Fruit fly (Drosophila melanogaster): ENCODE results near the gene hyx.
A peak's percentile ranks its signal among the peaks of the same experiment; 100 is the strongest.

The hyx gene

dm6 chr3R:9038652-9039051 lies at the start of gene hyx:
TSS of gene hyx (plus strand) at chr3R:9038760.
- TF ChIP-seq Sp1 (GFP tag; optimal IDR thresholded peaks at IDR 0.05) = peak; percentile 17
- TF ChIP-seq HLH106 (tag; optimal IDR thresholded peaks at IDR 0.05) = peak; percentile 24
- no peak for TF ChIP-seq br (GFP tag; optimal IDR thresholded peaks at IDR 0.05)
- no peak for TF ChIP-seq brk (GFP tag; optimal IDR thresholded peaks at IDR 0.05)
- TF ChIP-seq ey (GFP tag; optimal IDR thresholded peaks at IDR 0.05) = peak; percentile 29
- TF ChIP-seq CrebA (GFP tag; optimal IDR thresholded peaks at IDR 0.05; ENCODE audit: borderline replicate concordance) = no peak
- peak in 1 of 2 experiments; percentile 50 for TF ChIP-seq foxo (GFP tag; optimal IDR thresholded peaks at IDR 0.05)
- peak; percentile 75 for TF ChIP-seq woc (GFP tag; optimal IDR thresholded peaks at IDR 0.05)
- peak; percentile 50 for TF ChIP-seq rgr (GFP tag; optimal IDR thresholded peaks at IDR 0.05)
- TF ChIP-seq dl (GFP tag; optimal IDR thresholded peaks at IDR 0.05; ENCODE audit: insufficient read depth in 1 of 2, partially characterized antibody in 2 of 2) = no peak
- peak; percentile 14 for TF ChIP-seq CG9705 (GFP tag; optimal IDR thresholded peaks at IDR 0.05)
- TF ChIP-seq Hnf4 (GFP tag; optimal IDR thresholded peaks at IDR 0.05) = peak; percentile 69
- no peak for TF ChIP-seq psq (GFP tag; optimal IDR thresholded peaks at IDR 0.05)
- TF ChIP-seq sage (GFP tag; optimal IDR thresholded peaks at IDR 0.05) = no peak
- TF ChIP-seq Dif (GFP tag; optimal IDR thresholded peaks at IDR 0.05; ENCODE audit: partially characterized antibody) = no peak
- TF ChIP-seq dsf (GFP tag; optimal IDR thresholded peaks at IDR 0.05; ENCODE audit: borderline replicate concordance) = no peak
- TF ChIP-seq h (GFP tag; optimal IDR thresholded peaks at IDR 0.05) = peak; percentile 64
- no peak for TF ChIP-seq jim (GFP tag; optimal IDR thresholded peaks at IDR 0.05)
- peak; percentile 50 for TF ChIP-seq Jra (GFP tag; optimal IDR thresholded peaks at IDR 0.05)
- peak; percentile 80 for TF ChIP-seq Hr83 (GFP tag; optimal IDR thresholded peaks at IDR 0.05; ENCODE audit: poor library complexity, severe bottlenecking)
- TF ChIP-seq Abd-B (GFP tag; optimal IDR thresholded peaks at IDR 0.05) = no peak
- TF ChIP-seq Hr78 (GFP tag; optimal IDR thresholded peaks at IDR 0.05) = no peak
- TF ChIP-seq OdsH (GFP tag; optimal IDR thresholded peaks at IDR 0.05) = peak; percentile 8

- TF ChIP-seq Mio (GFP tag; optimal IDR thresholded peaks at IDR 0.05) (no peak), ey (GFP tag; optimal IDR thresholded peaks at IDR 0.05) (peak; percentile 84), CrebA (GFP tag; optimal IDR thresholded peaks at IDR 0.05; ENCODE audit: borderline replicate concordance) (no peak), OdsH (GFP tag; optimal IDR thresholded peaks at IDR 0.05) (peak; percentile 80), Dif (GFP tag; optimal IDR thresholded peaks at IDR 0.05; ENCODE audit: partially characterized antibody) (peak; percentile 28), sage (GFP tag; optimal IDR thresholded peaks at IDR 0.05) (no peak), br (GFP tag; optimal IDR thresholded peaks at IDR 0.05) (peak; percentile 80), Myc (optimal IDR thresholded peaks at IDR 0.05) (peak; percentile 98), Hr83 (GFP tag; optimal IDR thresholded peaks at IDR 0.05; ENCODE audit: poor library complexity, severe bottlenecking) (peak; percentile 90), sv (GFP tag; optimal IDR thresholded peaks at IDR 0.05) (peak; percentile 64), psq (GFP tag; optimal IDR thresholded peaks at IDR 0.05) (peak; percentile 79), Dfd (GFP tag; optimal IDR thresholded peaks at IDR 0.05) (no peak), Sp1 (GFP tag; optimal IDR thresholded peaks at IDR 0.05) (peak; percentile 71), fru (GFP tag; optimal IDR thresholded peaks at IDR 0.05) (peak; percentile 85), Hr78 (GFP tag; optimal IDR thresholded peaks at IDR 0.05) (no peak), GATAd (GFP tag; optimal IDR thresholded peaks at IDR 0.05) (peak; percentile 60), Vsx2 (GFP tag; optimal IDR thresholded peaks at IDR 0.05; ENCODE audit: partially characterized antibody) (no peak), pan (optimal IDR thresholded peaks at IDR 0.05) (no peak), CG32264 (GFP tag; optimal IDR thresholded peaks at IDR 0.05) (peak; percentile 3), CG9705 (GFP tag; optimal IDR thresholded peaks at IDR 0.05) (peak; percentile 60), Hnf4 (GFP tag; optimal IDR thresholded peaks at IDR 0.05) (peak; percentile 91), N (GFP tag; optimal IDR thresholded peaks at IDR 0.05) (no peak), Rel (GFP tag; optimal IDR thresholded peaks at IDR 0.05) (no peak), Rel (tag; optimal IDR thresholded peaks at IDR 0.05) (peak; percentile 69), HLH106 (tag; optimal IDR thresholded peaks at IDR 0.05) (peak; percentile 75), woc (GFP tag; optimal IDR thresholded peaks at IDR 0.05) (peak; percentile 92), brk (GFP tag; optimal IDR thresholded peaks at IDR 0.05) (no peak), dl (GFP tag; optimal IDR thresholded peaks at IDR 0.05; ENCODE audit: insufficient read depth in 1 of 2, partially characterized antibody in 2 of 2) (no peak), foxo (GFP tag; optimal IDR thresholded peaks at IDR 0.05) (peak; percentile 40 to 89), usp (GFP tag; optimal IDR thresholded peaks at IDR 0.05) (no peak), dsf (GFP tag; optimal IDR thresholded peaks at IDR 0.05; ENCODE audit: borderline replicate concordance) (no peak), lola (GFP tag; optimal IDR thresholded peaks at IDR 0.05) (no peak), h (GFP tag; optimal IDR thresholded peaks at IDR 0.05) (peak; percentile 89), jim (GFP tag; optimal IDR thresholded peaks at IDR 0.05) (no peak), Jra (GFP tag; optimal IDR thresholded peaks at IDR 0.05) (peak; percentile 86), dmrt93B (GFP tag; optimal IDR thresholded peaks at IDR 0.05) (no peak), rgr (GFP tag; optimal IDR thresholded peaks at IDR 0.05) (peak; percentile 84), tai (GFP tag; optimal IDR thresholded peaks at IDR 0.05) (no peak), Abd-B (GFP tag; optimal IDR thresholded peaks at IDR 0.05) (no peak)
These were observed 45.5 kb upstream of the hyx start, which contains the start of gene CG11975 for dm6 chr3R:8992928-8993579. TSS of gene CG11975 (plus strand) at chr3R:8993253.

All from whole organism, wandering third instar larva.